Worm (Caenorhabditis elegans) whole organism, L1 larva: Measurements from ENCODE around the gene acy-4.

ENCODE experiments used
- F16B12.6 ChIP-seq: fragments of 150-350 bp; optimal IDR thresholded peaks from 2 replicates; lab custom pipeline; 2014; ENCODE audit warnings: missing biosample characterization, missing genetic modification characterization
- aha-1 ChIP-seq: fragments of 150-350 bp; optimal IDR thresholded peaks from 2 replicates; lab custom pipeline; 2014; ENCODE audit warnings: missing biosample characterization, missing genetic modification characterization
- ama-1 ChIP-seq: fragments of 150-350 bp; optimal IDR thresholded peaks from 2 replicates; lab custom pipeline; 2014
- blmp-1 ChIP-seq: fragments of 150-350 bp; optimal IDR thresholded peaks from 2 replicates; lab custom pipeline; 2014; ENCODE audit warnings: missing biosample characterization, missing genetic modification characterization
- ceh-8 ChIP-seq: fragments of 200-800 bp; sonication (Bioruptor generic); optimal IDR thresholded peaks from 2 replicates; lab custom pipeline; 2018; ENCODE audit warnings: mild to moderate bottlenecking, missing genetic modification characterization, moderate library complexity, missing compliant biosample characterization
- ceh-82 ChIP-seq, 3 experiments: fragments of 150-350 bp in 1 of 3; sonication (generic microtip) in 2 of 3; optimal IDR thresholded peaks; 2 replicates each; lab custom pipeline; 2014 to 2017; ENCODE audit warnings: missing biosample characterization in 3 of 3, missing genetic modification characterization in 3 of 3
- ceh-88 ChIP-seq: fragments of 200-800 bp; sonication (Bioruptor generic); IDR thresholded peaks from 2 replicates; pipeline ENCODE4 v1.3.6; 2022; ENCODE audit warnings: missing genetic modification characterization, missing compliant biosample characterization
- dpl-1 ChIP-seq, 3 experiments: fragments of 150-350 bp in 2 of 3; sonication (generic microtip) in 1 of 3; optimal IDR thresholded peaks; 2 replicates each; lab custom pipeline; 2014 to 2017; ENCODE audit warnings: missing biosample characterization in 3 of 3, missing genetic modification characterization in 3 of 3, missing genetic modification reagents in 3 of 3
- dsc-1 ChIP-seq: sonication (generic microtip); optimal IDR thresholded peaks from 2 replicates; lab custom pipeline; 2016; ENCODE audit warnings: mild to moderate bottlenecking, missing genetic modification characterization, missing compliant biosample characterization
- efl-1 ChIP-seq, 4 experiments: fragments of 150-350 bp; optimal IDR thresholded peaks in 3 of 4; peaks in 1 of 4; 1 replicate in 1 of 4; 2 replicates in 3 of 4; lab custom pipeline; 2014; ENCODE audit warnings: missing biosample characterization in 2 of 4, missing genetic modification characterization in 2 of 4, missing genetic modification reagents in 2 of 4
- fkh-8 ChIP-seq: sonication (generic microtip); optimal IDR thresholded peaks from 2 replicates; lab custom pipeline; 2016; ENCODE audit warnings: mild to moderate bottlenecking, missing genetic modification characterization, missing compliant biosample characterization
- hlh-17 ChIP-seq: fragments of 200-800 bp; sonication (Bioruptor generic); optimal IDR thresholded peaks from 2 replicates; lab custom pipeline; 2018; ENCODE audit warnings: missing genetic modification characterization, mild to moderate bottlenecking, missing compliant biosample characterization, moderate library complexity, borderline replicate concordance
- hlh-4 ChIP-seq: sonication (generic microtip); optimal IDR thresholded peaks from 2 replicates; lab custom pipeline; 2016; ENCODE audit warnings: mild to moderate bottlenecking, missing genetic modification characterization, missing compliant biosample characterization
- irx-1 ChIP-seq: sonication (generic microtip); optimal IDR thresholded peaks from 2 replicates; lab custom pipeline; 2016; ENCODE audit warnings: missing genetic modification characterization, missing compliant biosample characterization
- isw-1 ChIP-seq: fragments of 200-800 bp; sonication (Bioruptor generic); IDR thresholded peaks from 2 replicates; pipeline ENCODE4 v1.3.6; 2022; ENCODE audit warnings: missing genetic modification characterization, missing compliant biosample characterization
- jun-1 ChIP-seq: fragments of 150-350 bp; optimal IDR thresholded peaks from 2 replicates; lab custom pipeline; 2014; ENCODE audit warnings: missing biosample characterization, missing genetic modification reagents, missing genetic modification characterization
- lin-13 ChIP-seq: fragments of 150-350 bp; optimal IDR thresholded peaks from 2 replicates; lab custom pipeline; 2014; ENCODE audit warnings: missing biosample characterization, missing genetic modification reagents, missing genetic modification characterization
- lin-14 ChIP-seq: fragments of 200-800 bp; sonication (Bioruptor generic); optimal IDR thresholded peaks from 2 replicates; lab custom pipeline; 2018; ENCODE audit warnings: mild to moderate bottlenecking, missing genetic modification characterization, moderate library complexity, missing compliant biosample characterization
- lin-35 ChIP-seq, 2 experiments: fragments of 150-350 bp; optimal IDR thresholded peaks; 2 replicates each; lab custom pipeline; 2014; ENCODE audit warnings: missing biosample characterization in 2 of 2, missing genetic modification characterization in 2 of 2, missing genetic modification reagents in 2 of 2
- lin-39 ChIP-seq: fragments of 150-350 bp; optimal IDR thresholded peaks from 2 replicates; lab custom pipeline; 2014; ENCODE audit warnings: missing biosample characterization, missing genetic modification reagents, missing genetic modification characterization
- lsy-2 ChIP-seq, 2 experiments: fragments of 150-350 bp; optimal IDR thresholded peaks; 2 replicates each; lab custom pipeline; 2014; ENCODE audit warnings: missing biosample characterization in 2 of 2, missing genetic modification characterization in 2 of 2
- mdl-1 ChIP-seq, 2 experiments: fragments of 150-350 bp; optimal IDR thresholded peaks; 2 replicates each; lab custom pipeline; 2014 to 2017; ENCODE audit warnings: missing biosample characterization in 2 of 2, missing genetic modification characterization in 2 of 2, inconsistent platforms in 1 of 2
- mep-1 ChIP-seq: fragments of 150-350 bp; optimal IDR thresholded peaks from 2 replicates; lab custom pipeline; 2014; ENCODE audit warnings: missing biosample characterization, missing genetic modification characterization
- nhr-12 ChIP-seq: sonication (generic microtip); optimal IDR thresholded peaks from 2 replicates; lab custom pipeline; 2017; ENCODE audit warnings: missing biosample characterization, missing genetic modification characterization
- nhr-19 ChIP-seq: fragments of 200-800 bp; sonication (Bioruptor generic); conservative IDR thresholded peaks from 2 replicates; pipeline ENCODE4 v1.3.6; 2022; ENCODE audit warnings: missing genetic modification characterization, missing compliant biosample characterization
- nhr-20 ChIP-seq: sonication (generic microtip); optimal IDR thresholded peaks from 2 replicates; lab custom pipeline; 2016; ENCODE audit warnings: mild to moderate bottlenecking, missing genetic modification characterization, missing compliant biosample characterization
- nhr-237 ChIP-seq: fragments of 150-350 bp; optimal IDR thresholded peaks from 2 replicates; lab custom pipeline; 2014; ENCODE audit warnings: missing biosample characterization, missing genetic modification characterization
- nhr-28 ChIP-seq: fragments of 150-350 bp; optimal IDR thresholded peaks from 2 replicates; lab custom pipeline; 2014; ENCODE audit warnings: missing biosample characterization, missing genetic modification characterization
- nhr-47 ChIP-seq: sonication (generic microtip); optimal IDR thresholded peaks from 2 replicates; lab custom pipeline; 2016; ENCODE audit warnings: mild to moderate bottlenecking, missing genetic modification characterization, moderate library complexity, missing compliant biosample characterization
- nhr-71 ChIP-seq: sonication (generic microtip); optimal IDR thresholded peaks from 2 replicates; lab custom pipeline; 2016; ENCODE audit warnings: mild to moderate bottlenecking, missing genetic modification characterization, moderate library complexity, missing compliant biosample characterization
- nhr-76 ChIP-seq: sonication (generic microtip); optimal IDR thresholded peaks from 2 replicates; lab custom pipeline; 2017; ENCODE audit warnings: missing biosample characterization, missing genetic modification characterization
- nhr-77 ChIP-seq: fragments of 150-350 bp; optimal IDR thresholded peaks from 2 replicates; lab custom pipeline; 2014; ENCODE audit warnings: missing biosample characterization, missing genetic modification characterization
- nhr-85 ChIP-seq: sonication (generic microtip); peaks from one replicate; lab custom pipeline; 2016; ENCODE audit warnings: missing genetic modification characterization, inconsistent platforms, missing compliant biosample characterization
- nhr-90 ChIP-seq: sonication (generic microtip); optimal IDR thresholded peaks from 2 replicates; lab custom pipeline; 2016; ENCODE audit warnings: mild to moderate bottlenecking, missing genetic modification characterization, missing compliant biosample characterization; ENCODE audit not compliant: poor library complexity
- pqm-1 ChIP-seq: sonication (generic microtip); optimal IDR thresholded peaks from 3 replicates; lab custom pipeline; 2017; ENCODE audit warnings: missing biosample characterization, missing genetic modification characterization
- rnt-1 ChIP-seq: sonication (generic microtip); optimal IDR thresholded peaks from 2 replicates; lab custom pipeline; 2016; ENCODE audit warnings: mild to moderate bottlenecking, missing genetic modification characterization, moderate library complexity, missing compliant biosample characterization
- skn-1 ChIP-seq: fragments of 150-350 bp; optimal IDR thresholded peaks from 2 replicates; lab custom pipeline; 2014; ENCODE audit warnings: missing biosample characterization, missing genetic modification characterization
- snpc-4 ChIP-seq: fragments of 150-350 bp; optimal IDR thresholded peaks from 2 replicates; lab custom pipeline; 2014; ENCODE audit warnings: missing biosample characterization, missing genetic modification characterization
- snu-23 ChIP-seq: sonication (generic microtip); optimal IDR thresholded peaks from 2 replicates; lab custom pipeline; 2016; ENCODE audit warnings: missing genetic modification characterization, missing compliant biosample characterization
- swsn-7 ChIP-seq: sonication (generic microtip); optimal IDR thresholded peaks from 2 replicates; lab custom pipeline; 2016; ENCODE audit warnings: missing genetic modification characterization, missing compliant biosample characterization
- tbx-2 ChIP-seq: sonication (generic microtip); optimal IDR thresholded peaks from 2 replicates; lab custom pipeline; 2016; ENCODE audit warnings: missing genetic modification characterization, missing compliant biosample characterization
- unc-30 ChIP-seq: sonication (generic microtip); optimal IDR thresholded peaks from 2 replicates; lab custom pipeline; 2017; ENCODE audit warnings: missing biosample characterization, missing genetic modification characterization
- unc-86 ChIP-seq: sonication (generic microtip); optimal IDR thresholded peaks from 2 replicates; lab custom pipeline; 2016; ENCODE audit warnings: missing genetic modification characterization, missing compliant biosample characterization
- xbp-1 ChIP-seq: sonication (generic microtip); optimal IDR thresholded peaks from 2 replicates; lab custom pipeline; 2016; ENCODE audit warnings: missing genetic modification characterization, missing compliant biosample characterization
- zag-1 ChIP-seq: fragments of 150-350 bp; optimal IDR thresholded peaks from 2 replicates; lab custom pipeline; 2014; ENCODE audit warnings: missing biosample characterization, missing genetic modification characterization
- zip-4 ChIP-seq: fragments of 200-800 bp; sonication (Bioruptor generic); optimal IDR thresholded peaks from 2 replicates; lab custom pipeline; 2018; ENCODE audit warnings: mild to moderate bottlenecking, missing genetic modification characterization, moderate library complexity, missing compliant biosample characterization
- ztf-11 ChIP-seq, 2 experiments: sonication (generic microtip); optimal IDR thresholded peaks; 2 replicates each; lab custom pipeline; 2016 to 2017; ENCODE audit warnings: missing genetic modification characterization in 2 of 2, missing biosample characterization in 1 of 2, missing compliant biosample characterization in 1 of 2
- ztf-4 ChIP-seq: fragments of 150-350 bp; optimal IDR thresholded peaks from 2 replicates; lab custom pipeline; 2014; ENCODE audit warnings: missing biosample characterization, missing genetic modification characterization

Gene acy-4

DNA sequence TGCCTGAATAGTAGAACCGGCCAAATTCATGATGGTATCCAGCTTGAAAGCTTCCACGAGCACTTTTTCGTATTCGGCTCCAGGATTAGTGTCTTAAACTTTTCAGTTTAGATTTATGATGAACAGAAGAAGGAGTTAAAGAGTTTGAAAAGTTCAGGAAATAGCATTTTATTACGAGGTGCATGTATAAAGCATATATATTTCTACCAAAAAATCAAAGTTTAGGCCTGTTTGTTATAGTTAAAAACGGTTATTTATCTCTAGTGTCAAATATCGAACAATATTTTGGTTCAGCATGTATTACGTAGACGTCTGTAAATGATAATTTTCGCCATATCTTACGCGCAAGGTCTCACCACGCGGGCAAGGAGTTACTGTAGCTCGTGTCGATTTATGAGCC, 49.4 kb downstream of the acy-4 start, which contains the start of gene klc-2:
klc-2 (minus strand) TSS at position 101 of the 400 bp plus-strand sequence.
- no peak for TF ChIP-seq lin-39
- no peak for TF ChIP-seq nhr-90 (tag; lab: Kevin White, UChicago)
- TF ChIP-seq rnt-1 (tag; lab: Kevin White, UChicago) = no peak
- no peak for TF ChIP-seq tbx-2

DNA sequence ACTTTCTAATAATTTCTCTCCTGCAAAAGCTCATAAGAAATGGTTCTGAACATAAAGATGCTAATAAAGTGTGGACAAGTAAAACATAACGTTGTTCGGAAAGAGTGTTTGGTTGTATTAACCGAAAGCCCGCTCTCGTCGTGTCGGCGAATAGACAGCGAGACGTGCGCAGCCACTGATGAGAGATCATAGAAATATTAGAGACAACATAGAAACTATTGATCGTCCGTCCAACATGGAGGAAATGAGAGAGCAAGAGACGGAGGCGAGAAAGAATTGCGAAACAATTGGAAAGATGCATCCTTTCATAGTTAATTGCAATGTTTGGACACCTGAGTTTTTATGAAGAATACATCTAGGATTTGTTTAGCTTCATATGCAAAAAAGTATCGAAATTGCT, 50.2 kb downstream of the acy-4 start:
- peak; percentile 76 for TF ChIP-seq nhr-71 (tag; lab: Kevin White, UChicago)
- TF ChIP-seq skn-1 = peak; percentile 50
- peak in 1 of 2 experiments; percentile 34 for TF ChIP-seq mdl-1 (tag; optimal IDR thresholded peaks at IDR 0.05; lab: Kevin White, UChicago)
- TF ChIP-seq F16B12.6 (tag; lab: Kevin White, UChicago) = peak; percentile 59
- TF ChIP-seq tbx-2 = peak; percentile 52
- TF ChIP-seq ama-1 (lab: Kevin White, UChicago) = peak; percentile 10
- TF ChIP-seq isw-1 (GFP tag; lab: Robert Waterston, UW) = peak; percentile 33
- TF ChIP-seq irx-1 (tag; lab: Kevin White, UChicago) = no peak
- TF ChIP-seq xbp-1 = peak; percentile 34
- peak; percentile 27 for TF ChIP-seq unc-86 (tag; lab: Kevin White, UChicago)
- peak; percentile 56 to 62 for TF ChIP-seq lin-35 (GFP tag; optimal IDR thresholded peaks at IDR 0.05; lab: Kevin White, UChicago)
- TF ChIP-seq nhr-20 (tag; lab: Kevin White, UChicago) = peak; percentile 32
- TF ChIP-seq jun-1 = peak; percentile 17
- no peak for TF ChIP-seq nhr-12 (tag; lab: Kevin White, UChicago)
- TF ChIP-seq efl-1 (optimal IDR thresholded peaks at IDR 0.05; lab: Kevin White, UChicago) = peak; percentile 60 to 74
- peak; percentile 48 to 92 for TF ChIP-seq efl-1 (GFP tag; optimal IDR thresholded peaks at IDR 0.05 in 1 of 2; lab: Kevin White, UChicago)
- TF ChIP-seq lin-14 = peak; percentile 90
- no peak for TF ChIP-seq unc-30 (tag; lab: Kevin White, UChicago)
- peak; percentile 48 for TF ChIP-seq rnt-1 (tag; lab: Kevin White, UChicago)
- no peak for TF ChIP-seq ceh-88 (GFP tag; lab: Robert Waterston, UW)
- peak; percentile 40 for TF ChIP-seq lin-13
- no peak for TF ChIP-seq zag-1 (tag; lab: Kevin White, UChicago)
- no peak for TF ChIP-seq nhr-85 (tag; lab: Kevin White, UChicago)
- TF ChIP-seq mep-1 (tag; lab: Kevin White, UChicago) = peak; percentile 58
- TF ChIP-seq nhr-28 (tag; lab: Kevin White, UChicago) = no peak
- peak; percentile 12 for TF ChIP-seq nhr-237 (tag; lab: Kevin White, UChicago)
- no peak for TF ChIP-seq pqm-1 (tag; lab: Kevin White, UChicago)
- peak; percentile 50 for TF ChIP-seq snpc-4 (tag; lab: Kevin White, UChicago)
- peak; percentile 29 for TF ChIP-seq nhr-77 (tag; lab: Kevin White, UChicago)
- no peak for TF ChIP-seq aha-1
- peak; percentile 45 for TF ChIP-seq ztf-4 (tag; lab: Kevin White, UChicago)
- TF ChIP-seq hlh-4 (tag; lab: Kevin White, UChicago) = no peak
- peak; percentile 66 for TF ChIP-seq blmp-1 (tag; lab: Kevin White, UChicago)
- peak; percentile 59 for TF ChIP-seq swsn-7 (tag; lab: Kevin White, UChicago)
- TF ChIP-seq nhr-76 (tag; lab: Kevin White, UChicago) = no peak
- peak in 2 of 3 experiments; percentile 14 to 54 for TF ChIP-seq dpl-1 (GFP tag; optimal IDR thresholded peaks at IDR 0.05; lab: Kevin White, UChicago)
- peak; percentile 67 to 90 for TF ChIP-seq lsy-2 (tag; optimal IDR thresholded peaks at IDR 0.05; lab: Kevin White, UChicago)
- peak; percentile 46 for TF ChIP-seq nhr-47 (tag; lab: Kevin White, UChicago)
- TF ChIP-seq fkh-8 = peak; percentile 61
- TF ChIP-seq ceh-82 (tag; optimal IDR thresholded peaks at IDR 0.05; lab: Kevin White, UChicago) = peak; percentile 36 to 78 (median 67)
- TF ChIP-seq ztf-11 (tag; optimal IDR thresholded peaks at IDR 0.05; lab: Kevin White, UChicago) = no peak
- TF ChIP-seq nhr-19 (GFP tag; lab: Robert Waterston, UW) = no peak
- TF ChIP-seq dsc-1 = no peak
- TF ChIP-seq hlh-17 (GFP tag; lab: Kevin White, UChicago) = no peak
- no peak for TF ChIP-seq ceh-8
- peak; percentile 71 for TF ChIP-seq snu-23 (GFP tag; lab: Kevin White, UChicago)
- peak; percentile 15 for TF ChIP-seq zip-4 (GFP tag; lab: Kevin White, UChicago)
